Worm (Caenorhabditis elegans): Measurements from ENCODE around the gene C07B5.3.

DNA sequence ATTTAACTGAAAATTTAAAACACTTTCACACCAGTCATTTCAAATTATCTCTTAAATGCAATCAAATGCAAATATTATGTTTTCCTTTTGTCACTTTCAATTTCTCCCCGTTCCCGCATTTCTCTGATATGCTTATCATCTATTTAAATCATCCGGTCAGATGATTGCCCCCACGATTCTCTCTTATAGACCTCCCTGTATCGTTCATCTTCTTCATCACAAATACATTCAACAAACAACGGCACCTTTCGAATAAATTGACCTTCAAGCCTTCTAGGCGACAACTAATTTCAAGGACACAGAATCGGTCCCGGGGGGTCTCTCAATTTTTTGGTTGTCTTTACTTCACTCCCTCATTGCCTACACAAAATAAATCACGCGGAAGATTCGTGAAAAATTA is 25.9 kb upstream of the C07B5.3 start:
- TF ChIP-seq nhr-25 (tag; optimal IDR thresholded peaks at IDR 0.05) = peak; percentile 95
- TF ChIP-seq nhr-28 (tag; optimal IDR thresholded peaks at IDR 0.05) = no peak
- TF ChIP-seq ceh-82 (tag; optimal IDR thresholded peaks at IDR 0.05) = no peak
- TF ChIP-seq pqm-1 (tag; optimal IDR thresholded peaks at IDR 0.05) = no peak
- no peak for TF ChIP-seq aly-2 (tag; optimal IDR thresholded peaks at IDR 0.05)
